Fruit fly (Drosophila melanogaster) whole organism, embryonic: ENCODE results near the gene scrt.

Experiments
- ATbp ChIP-seq: fragments of 200-800 bp; sonication (Bioruptor generic); optimal IDR thresholded peaks from 2 replicates; lab custom pipeline; 2017; ENCODE audit warnings: missing biosample characterization, mild to moderate bottlenecking, missing genetic modification characterization, missing genetic modification reagents
- Atf3 ChIP-seq: fragments of 200-800 bp; sonication (Bioruptor generic); optimal IDR thresholded peaks from 3 replicates; lab custom pipeline; 2016; ENCODE audit warnings: missing biosample characterization, missing genetic modification characterization
- B-H1 ChIP-seq: fragments of 200-800 bp; sonication (Bioruptor generic); IDR thresholded peaks from 3 replicates; pipeline ENCODE4 v1.3.6; 2022; ENCODE audit warnings: missing biosample characterization, missing genetic modification characterization
- Bgb ChIP-seq: fragments of 200-800 bp; sonication (Bioruptor generic); IDR thresholded peaks from 2 replicates; pipeline ENCODE4 v1.3.6; 2022; ENCODE audit warnings: missing biosample characterization, missing genetic modification characterization; ENCODE audit not compliant: partially characterized antibody
- CG12769 ChIP-seq: fragments of 200-800 bp; sonication (Bioruptor generic); optimal IDR thresholded peaks from 2 replicates; lab custom pipeline; 2019; ENCODE audit warnings: missing biosample characterization, mild to moderate bottlenecking, missing genetic modification characterization, moderate library complexity
- CG13624 ChIP-seq: fragments of 200-800 bp; sonication (Bioruptor generic); optimal IDR thresholded peaks from 2 replicates; lab custom pipeline; 2016; ENCODE audit warnings: missing biosample characterization, missing genetic modification characterization
- CG14667 ChIP-seq: fragments of 200-800 bp; sonication (Bioruptor generic); IDR thresholded peaks from 2 replicates; pipeline ENCODE4 v1.3.6; 2022; ENCODE audit warnings: missing biosample characterization, missing genetic modification characterization
- CG14965 ChIP-seq: fragments of 200-800 bp; sonication (Bioruptor generic); optimal IDR thresholded peaks from 2 replicates; lab custom pipeline; 2016; ENCODE audit warnings: missing biosample characterization, missing genetic modification characterization, borderline replicate concordance
- CG17829 ChIP-seq: fragments of 200-800 bp; optimal IDR thresholded peaks from 2 replicates; lab custom pipeline; 2019; ENCODE audit warnings: missing biosample characterization, mild to moderate bottlenecking, missing genetic modification characterization, moderate library complexity
- CG32767 ChIP-seq: fragments of 200-800 bp; sonication (Bioruptor generic); IDR thresholded peaks from 2 replicates; pipeline ENCODE4 v1.3.6; 2022; ENCODE audit warnings: missing biosample characterization, missing genetic modification characterization
- CG4730 ChIP-seq: fragments of 200-800 bp; sonication (Bioruptor generic); IDR thresholded peaks from 2 replicates; pipeline ENCODE4 v1.3.6; 2022; ENCODE audit warnings: missing biosample characterization, missing genetic modification characterization
- CG6175 ChIP-seq: fragments of 200-800 bp; sonication (Bioruptor generic); IDR thresholded peaks from 3 replicates; pipeline ENCODE4 v1.3.6; 2022; ENCODE audit warnings: missing biosample characterization, missing genetic modification characterization
- CG6654 ChIP-seq: fragments of 200-800 bp; sonication (Bioruptor generic); optimal IDR thresholded peaks from 2 replicates; lab custom pipeline; 2017; ENCODE audit warnings: missing biosample characterization, mild to moderate bottlenecking, missing genetic modification characterization
- CG8089 ChIP-seq: fragments of 200-800 bp; sonication (Bioruptor generic); optimal IDR thresholded peaks from 3 replicates; lab custom pipeline; 2016; ENCODE audit warnings: missing biosample characterization, missing genetic modification characterization
- CG8765 ChIP-seq: fragments of 200-800 bp; sonication (Bioruptor generic); IDR thresholded peaks from 2 replicates; pipeline ENCODE4 v1.3.6; 2022; ENCODE audit warnings: missing biosample characterization, missing genetic modification characterization
- CG9215 ChIP-seq: fragments of 200-800 bp; sonication (Bioruptor generic); IDR thresholded peaks from 2 replicates; pipeline ENCODE4 v1.3.6; 2022; ENCODE audit warnings: missing biosample characterization, missing genetic modification characterization
- CHES-1-like ChIP-seq: fragments of 200-800 bp; sonication (Bioruptor generic); optimal IDR thresholded peaks from 2 replicates; lab custom pipeline; 2016; ENCODE audit warnings: missing biosample characterization, missing genetic modification characterization
- CoRest ChIP-seq: fragments of 200-800 bp; sonication (Bioruptor generic); optimal IDR thresholded peaks from 3 replicates; lab custom pipeline; 2018; ENCODE audit warnings: missing biosample characterization, mild to moderate bottlenecking, missing genetic modification characterization, moderate library complexity
- D ChIP-seq, 2 experiments: fragments of 200-800 bp in 1 of 2; fragments of >200 bp in 1 of 2; sonication (Bioruptor generic) in 1 of 2; optimal IDR thresholded peaks; 2 replicates in 1 of 2; 3 replicates in 1 of 2; lab custom pipeline; 2017; ENCODE audit warnings: mild to moderate bottlenecking in 1 of 2, missing biosample characterization in 1 of 2, missing genetic modification characterization in 1 of 2, missing genetic modification reagents in 1 of 2
- Fer1 ChIP-seq: fragments of 200-800 bp; sonication (Bioruptor generic); optimal IDR thresholded peaks from 2 replicates; lab custom pipeline; 2017; ENCODE audit warnings: missing biosample characterization, mild to moderate bottlenecking, missing genetic modification characterization
- HmgZ ChIP-seq: fragments of 200-800 bp; sonication (Bioruptor generic); optimal IDR thresholded peaks from 2 replicates; lab custom pipeline; 2018; ENCODE audit warnings: missing biosample characterization, mild to moderate bottlenecking, missing genetic modification characterization
- Hmr ChIP-seq: fragments of 200-800 bp; sonication (Bioruptor generic); optimal IDR thresholded peaks from 3 replicates; lab custom pipeline; 2017; ENCODE audit warnings: mild to moderate bottlenecking, missing biosample characterization, missing genetic modification reagents, missing genetic modification characterization
- Hr39 ChIP-seq: fragments of >200 bp; optimal IDR thresholded peaks from 2 replicates; lab custom pipeline; 2017
- Mes4 ChIP-seq: fragments of 200-800 bp; sonication (Bioruptor generic); optimal IDR thresholded peaks from 2 replicates; lab custom pipeline; 2016; ENCODE audit warnings: missing biosample characterization, missing genetic modification characterization
- Mrtf ChIP-seq: fragments of 200-800 bp; sonication (Bioruptor generic); IDR thresholded peaks from 3 replicates; pipeline ENCODE4 v1.3.6; 2022; ENCODE audit warnings: missing biosample characterization, missing genetic modification characterization
- NFAT ChIP-seq: fragments of 200-800 bp; sonication (Bioruptor generic); IDR thresholded peaks from 2 replicates; pipeline ENCODE4 v1.3.6; 2022; ENCODE audit warnings: missing biosample characterization, missing genetic modification characterization
- Sox100B ChIP-seq: fragments of 200-800 bp; sonication (Bioruptor generic); optimal IDR thresholded peaks from 3 replicates; lab custom pipeline; 2018; ENCODE audit warnings: missing biosample characterization, mild to moderate bottlenecking, missing genetic modification characterization
- Tbp ChIP-seq: fragments of >200 bp; optimal IDR thresholded peaks from 2 replicates; lab custom pipeline; 2018; ENCODE audit warnings: missing biosample characterization, missing genetic modification characterization
- ac ChIP-seq: fragments of 200-800 bp; sonication (Bioruptor generic); optimal IDR thresholded peaks from 3 replicates; lab custom pipeline; 2017; ENCODE audit warnings: missing biosample characterization, mild to moderate bottlenecking, missing genetic modification characterization
- cas ChIP-seq: fragments of 200-800 bp; sonication (Bioruptor generic); IDR thresholded peaks from 2 replicates; pipeline ENCODE4 v1.3.6; 2022; ENCODE audit warnings: missing biosample characterization, missing genetic modification characterization
- dimm ChIP-seq: fragments of 200-800 bp; sonication (Bioruptor generic); IDR thresholded peaks from 2 replicates; pipeline ENCODE4 v1.3.6; 2022; ENCODE audit warnings: missing biosample characterization, missing genetic modification characterization
- fru ChIP-seq: fragments of >200 bp; optimal IDR thresholded peaks from 2 replicates; lab custom pipeline; 2017
- ftz-f1 ChIP-seq: fragments of 200-800 bp; sonication (Bioruptor generic); optimal IDR thresholded peaks from 2 replicates; lab custom pipeline; 2016; ENCODE audit warnings: missing biosample characterization, missing genetic modification characterization
- hbn ChIP-seq: fragments of 200-800 bp; sonication (Bioruptor generic); IDR thresholded peaks from 2 replicates; pipeline ENCODE4 v1.3.6; 2022; ENCODE audit warnings: missing biosample characterization, missing genetic modification characterization; ENCODE audit not compliant: partially characterized antibody
- inv ChIP-seq: fragments of 200-800 bp; sonication (Bioruptor generic); IDR thresholded peaks from 2 replicates; pipeline ENCODE4 v1.3.6; 2022; ENCODE audit warnings: missing biosample characterization, missing genetic modification characterization; ENCODE audit not compliant: partially characterized antibody
- jing ChIP-seq: fragments of 200-800 bp; sonication (Bioruptor generic); optimal IDR thresholded peaks from 2 replicates; lab custom pipeline; 2018; ENCODE audit warnings: missing biosample characterization, mild to moderate bottlenecking, missing genetic modification characterization
- kah ChIP-seq: fragments of 200-800 bp; sonication (Bioruptor generic); optimal IDR thresholded peaks from 2 replicates; lab custom pipeline; 2018; ENCODE audit warnings: missing biosample characterization, mild to moderate bottlenecking, missing genetic modification characterization
- lola ChIP-seq, 3 experiments: fragments of >200 bp in 2 of 3; fragments of 200-800 bp in 1 of 3; sonication (Bioruptor generic) in 1 of 3; optimal IDR thresholded peaks; 2 replicates each; lab custom pipeline; 2017 to 2019; ENCODE audit warnings: missing biosample characterization in 3 of 3, missing genetic modification characterization in 3 of 3, mild to moderate bottlenecking in 1 of 3, moderate library complexity in 1 of 3
- nau ChIP-seq: fragments of 200-800 bp; sonication (Bioruptor generic); optimal IDR thresholded peaks from 3 replicates; lab custom pipeline; 2017; ENCODE audit warnings: missing biosample characterization, mild to moderate bottlenecking, missing genetic modification characterization, missing genetic modification reagents
- oc ChIP-seq: fragments of 200-800 bp; sonication (Bioruptor generic); optimal IDR thresholded peaks from 2 replicates; lab custom pipeline; 2018; ENCODE audit warnings: missing biosample characterization, mild to moderate bottlenecking, missing genetic modification characterization, moderate library complexity
- odd ChIP-seq: fragments of 200-800 bp; sonication (Bioruptor generic); optimal IDR thresholded peaks from 2 replicates; lab custom pipeline; 2017; ENCODE audit warnings: missing biosample characterization, mild to moderate bottlenecking, missing genetic modification characterization
- pho ChIP-seq: fragments of 200-800 bp; sonication (Bioruptor generic); optimal IDR thresholded peaks from 2 replicates; lab custom pipeline; 2016; ENCODE audit warnings: missing biosample characterization, missing genetic modification characterization
- phol ChIP-seq: fragments of 200-800 bp; sonication (Bioruptor generic); optimal IDR thresholded peaks from 3 replicates; lab custom pipeline; 2018; ENCODE audit warnings: missing biosample characterization, mild to moderate bottlenecking, missing genetic modification characterization, moderate library complexity
- pita ChIP-seq: fragments of 200-800 bp; sonication (Bioruptor generic); optimal IDR thresholded peaks from 2 replicates; lab custom pipeline; 2017; ENCODE audit warnings: missing biosample characterization, mild to moderate bottlenecking, missing genetic modification characterization
- prd ChIP-seq, 3 experiments: fragments of >200 bp in 2 of 3; fragments of 200-800 bp in 1 of 3; sonication (Bioruptor generic) in 1 of 3; optimal IDR thresholded peaks in 2 of 3; IDR thresholded peaks in 1 of 3; 2 replicates in 2 of 3; 3 replicates in 1 of 3; pipeline versions ENCODE4 v1.3.6 to Lab custom; 2017 to 2022; ENCODE audit warnings: missing biosample characterization in 1 of 3, missing genetic modification characterization in 1 of 3
- row ChIP-seq: fragments of 200-800 bp; sonication (Bioruptor generic); IDR thresholded peaks from 3 replicates; pipeline ENCODE4 v1.3.6; 2022; ENCODE audit warnings: missing biosample characterization, missing genetic modification characterization
- salm ChIP-seq: fragments of 200-800 bp; sonication (Bioruptor generic); optimal IDR thresholded peaks from 2 replicates; lab custom pipeline; 2018; ENCODE audit warnings: missing biosample characterization, mild to moderate bottlenecking, missing genetic modification characterization
- scrt ChIP-seq: fragments of 200-800 bp; sonication (Bioruptor generic); optimal IDR thresholded peaks from 2 replicates; lab custom pipeline; 2018; ENCODE audit warnings: missing biosample characterization, mild to moderate bottlenecking, missing genetic modification characterization, moderate library complexity
- seq ChIP-seq: fragments of 200-800 bp; sonication (Bioruptor generic); IDR thresholded peaks from 2 replicates; pipeline ENCODE4 v1.3.6; 2022; ENCODE audit warnings: missing biosample characterization, missing genetic modification characterization
- shn ChIP-seq: fragments of 200-800 bp; sonication (Bioruptor generic); optimal IDR thresholded peaks from 3 replicates; lab custom pipeline; 2016; ENCODE audit warnings: missing biosample characterization, missing genetic modification characterization
- tap ChIP-seq: fragments of 200-800 bp; optimal IDR thresholded peaks from 3 replicates; lab custom pipeline; 2019; ENCODE audit warnings: missing biosample characterization, mild to moderate bottlenecking, missing genetic modification characterization, moderate library complexity

scrt gene

dm6 chr3L:3952468-3952867 is 31.2 kb upstream of the scrt start, which contains the start of gene CG14984 (continued):
- TF ChIP-seq hbn (GFP tag; lab: Robert Waterston, UW) (no peak), CG6654 (GFP tag; lab: Kevin White, UChicago) (no peak), CG32767 (GFP tag; lab: Robert Waterston, UW) (no peak), cas (GFP tag; lab: Robert Waterston, UW) (0 out of 2 replicates have a peak, but pooled peaks have one; percentile 27), Atf3 (GFP tag; lab: Kevin White, UChicago) (no peak), CG13624 (GFP tag; lab: Kevin White, UChicago) (peak; percentile 14), Tbp (GFP tag; lab: Kevin White, UChicago) (no peak), B-H1 (GFP tag; lab: Robert Waterston, UW) (peak; percentile 27; the same call in 1 of the 3 replicates), CG17829 (no peak), HmgZ (no peak), Fer1 (peak; percentile 63), CG8089 (GFP tag; lab: Kevin White, UChicago) (no peak), Hr39 (lab: Kevin White, UChicago) (no peak), lola (GFP tag; optimal IDR thresholded peaks at IDR 0.05; lab: Kevin White, UChicago) (no peak), phol (tag; lab: Kevin White, UChicago) (peak; percentile 30), ac (no peak), ftz-f1 (GFP tag; lab: Kevin White, UChicago) (no peak), jing (no peak), pho (peak; percentile 28), CoRest (tag; lab: Kevin White, UChicago) (peak; percentile 20), Mrtf (GFP tag; lab: Robert Waterston, UW) (no peak), oc (tag; lab: Kevin White, UChicago) (no peak), CG14965 (no peak), dimm (no peak)

DNA sequence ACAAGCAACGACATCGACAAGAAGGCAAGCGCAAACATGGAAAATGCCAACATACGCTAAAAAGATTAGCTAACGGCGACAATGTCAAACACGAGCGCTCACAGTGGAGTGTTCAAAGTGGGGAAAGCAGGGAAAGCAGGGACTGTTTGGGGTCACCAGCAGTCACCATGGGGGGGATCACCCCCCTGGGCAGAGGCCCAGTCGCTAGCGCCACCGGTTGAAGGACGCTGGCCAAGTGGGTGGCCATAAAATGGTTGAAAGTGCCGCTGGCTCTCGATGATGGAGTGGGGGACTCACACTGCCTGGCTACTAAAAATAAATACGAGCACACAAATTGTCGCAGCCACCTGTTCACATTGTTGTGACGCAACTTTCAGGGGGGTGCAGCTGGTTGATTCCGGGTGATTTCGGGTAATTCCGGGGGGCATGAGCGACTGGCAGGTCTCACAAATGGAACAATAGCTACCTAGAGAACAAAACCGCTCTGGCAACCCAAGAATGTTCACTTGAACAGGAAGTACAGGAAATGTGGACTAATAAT is 22.7 kb upstream of the scrt start:
- TF ChIP-seq shn (GFP tag; lab: Kevin White, UChicago) (no peak), odd (no peak), D (optimal IDR thresholded peaks at IDR 0.05; lab: Kevin White, UChicago) (no peak), D (GFP tag; optimal IDR thresholded peaks at IDR 0.05; lab: Kevin White, UChicago) (no peak), CG4730 (GFP tag; lab: Robert Waterston, UW) (no peak), Hmr (GFP tag; lab: Kevin White, UChicago) (no peak), CG6175 (GFP tag; lab: Robert Waterston, UW) (no peak), inv (GFP tag; lab: Robert Waterston, UW) (no peak), Sox100B (GFP tag; lab: Kevin White, UChicago) (no peak), pita (GFP tag; lab: Kevin White, UChicago) (no peak), CG12769 (peak; percentile 7), row (GFP tag; lab: Robert Waterston, UW) (no peak), salm (no peak), scrt (GFP tag; lab: Kevin White, UChicago) (peak; percentile 91), Bgb (GFP tag; lab: Robert Waterston, UW) (no peak), CG8765 (GFP tag; lab: Robert Waterston, UW) (no peak), seq (GFP tag; lab: Robert Waterston, UW) (no peak), fru (lab: Kevin White, UChicago) (no peak), CG14667 (no peak), nau (GFP tag; lab: Kevin White, UChicago) (peak; percentile 42), kah (peak; percentile 73), tap (tag; lab: Kevin White, UChicago) (peak; percentile 18), CHES-1-like (GFP tag; lab: Kevin White, UChicago) (no peak), NFAT (GFP tag; lab: Robert Waterston, UW) (no peak), prd (optimal IDR thresholded peaks at IDR 0.05; lab: Kevin White, UChicago) (no peak), prd (GFP tag; IDR thresholded peaks at IDR 0.05; lab: Robert Waterston, UW) (no peak), CG9215 (GFP tag; lab: Robert Waterston, UW) (no peak), Mes4 (GFP tag; lab: Kevin White, UChicago) (no peak), ATbp (GFP tag; lab: Kevin White, UChicago) (no peak)
